Worm (Caenorhabditis elegans) whole organism, L3 larva: ENCODE results near the gene D1025.10.
A peak's percentile ranks its signal among the peaks of the same experiment; 100 is the strongest.

Experiments used
- R02D3.7 ChIP-seq: fragments of 150-350 bp; optimal IDR thresholded peaks from 2 replicates; lab custom pipeline; 2014; ENCODE audit warnings: missing biosample characterization, missing genetic modification characterization
- aly-2 ChIP-seq: fragments of 150-350 bp; optimal IDR thresholded peaks from 2 replicates; lab custom pipeline; 2014; ENCODE audit warnings: missing biosample characterization, missing genetic modification characterization
- ama-1 ChIP-seq: fragments of 150-350 bp; optimal IDR thresholded peaks from 2 replicates; lab custom pipeline; 2018
- ceh-16 ChIP-seq: sonication (generic microtip); optimal IDR thresholded peaks from 2 replicates; lab custom pipeline; 2017; ENCODE audit warnings: missing biosample characterization, missing genetic modification characterization
- ceh-28 ChIP-seq: fragments of 150-350 bp; optimal IDR thresholded peaks from 2 replicates; lab custom pipeline; 2014; ENCODE audit warnings: missing biosample characterization, missing genetic modification reagents, missing genetic modification characterization
- ceh-82 ChIP-seq: fragments of 150-350 bp; optimal IDR thresholded peaks from 2 replicates; lab custom pipeline; 2014; ENCODE audit warnings: missing biosample characterization, missing genetic modification characterization
- ceh-9 ChIP-seq: sonication (generic microtip); optimal IDR thresholded peaks from 2 replicates; lab custom pipeline; 2018; ENCODE audit warnings: missing biosample characterization, missing genetic modification characterization
- daf-12 ChIP-seq: fragments of 150-350 bp; optimal IDR thresholded peaks from 2 replicates; lab custom pipeline; 2014; ENCODE audit warnings: missing biosample characterization, missing genetic modification reagents, missing genetic modification characterization
- egl-27 ChIP-seq: sonication (generic microtip); optimal IDR thresholded peaks from 4 replicates; lab custom pipeline; 2017; ENCODE audit warnings: missing biosample characterization, missing genetic modification reagents, missing genetic modification characterization
- egl-5 ChIP-seq: fragments of 150-350 bp; optimal IDR thresholded peaks from 2 replicates; lab custom pipeline; 2017; ENCODE audit warnings: missing biosample characterization, missing genetic modification reagents, missing genetic modification characterization, inconsistent platforms
- elt-1 ChIP-seq: fragments of 150-350 bp; optimal IDR thresholded peaks from 2 replicates; lab custom pipeline; 2014; ENCODE audit warnings: missing biosample characterization, missing genetic modification characterization
- elt-2 ChIP-seq: sonication (generic microtip); optimal IDR thresholded peaks from 2 replicates; lab custom pipeline; 2016; ENCODE audit warnings: missing genetic modification reagents, mild to moderate bottlenecking, missing genetic modification characterization, missing compliant biosample characterization
- elt-3 ChIP-seq, 3 experiments: fragments of 150-350 bp in 1 of 3; sonication (generic microtip) in 2 of 3; optimal IDR thresholded peaks; 2 replicates in 2 of 3; 4 replicates in 1 of 3; lab custom pipeline; 2014 to 2017; ENCODE audit warnings: missing biosample characterization in 3 of 3, missing genetic modification characterization in 3 of 3
- fkh-10 ChIP-seq: sonication (generic microtip); optimal IDR thresholded peaks from 2 replicates; lab custom pipeline; 2017; ENCODE audit warnings: missing biosample characterization, missing genetic modification reagents, missing genetic modification characterization
- fos-1 ChIP-seq: fragments of 150-350 bp; optimal IDR thresholded peaks from 2 replicates; lab custom pipeline; 2014; ENCODE audit warnings: missing biosample characterization, missing genetic modification characterization
- jun-1 ChIP-seq: fragments of 150-350 bp; optimal IDR thresholded peaks from 2 replicates; lab custom pipeline; 2014; ENCODE audit warnings: missing biosample characterization, missing genetic modification reagents, missing genetic modification characterization
- lin-15B ChIP-seq: fragments of 150-350 bp; optimal IDR thresholded peaks from 2 replicates; lab custom pipeline; 2014; ENCODE audit warnings: missing biosample characterization, missing genetic modification characterization
- lin-39 ChIP-seq: fragments of 150-350 bp; optimal IDR thresholded peaks from 2 replicates; lab custom pipeline; 2018; ENCODE audit warnings: missing biosample characterization, missing genetic modification reagents, missing genetic modification characterization
- mdl-1 ChIP-seq: fragments of 150-350 bp; optimal IDR thresholded peaks from 2 replicates; lab custom pipeline; 2014; ENCODE audit warnings: missing biosample characterization, missing genetic modification characterization
- nfya-1 ChIP-seq: sonication (generic microtip); optimal IDR thresholded peaks from 2 replicates; lab custom pipeline; 2017; ENCODE audit warnings: missing genetic modification characterization, mild to moderate bottlenecking, missing compliant biosample characterization, antibody characterized with exemption, moderate library complexity; ENCODE audit not compliant: insufficient read depth
- nhr-11 ChIP-seq: fragments of 150-350 bp; optimal IDR thresholded peaks from 2 replicates; lab custom pipeline; 2014; ENCODE audit warnings: missing biosample characterization, missing genetic modification characterization
- nhr-23 ChIP-seq: fragments of 150-350 bp; optimal IDR thresholded peaks from 2 replicates; lab custom pipeline; 2014; ENCODE audit warnings: missing biosample characterization, missing genetic modification reagents, missing genetic modification characterization
- nhr-237 ChIP-seq: fragments of 150-350 bp; optimal IDR thresholded peaks from 2 replicates; lab custom pipeline; 2014; ENCODE audit warnings: missing biosample characterization, missing genetic modification characterization
- nhr-25 ChIP-seq: sonication (generic microtip); optimal IDR thresholded peaks from 2 replicates; lab custom pipeline; 2017; ENCODE audit warnings: missing biosample characterization, missing genetic modification characterization
- nhr-28 ChIP-seq: fragments of 150-350 bp; optimal IDR thresholded peaks from 2 replicates; lab custom pipeline; 2014; ENCODE audit warnings: missing biosample characterization, missing genetic modification characterization
- nhr-43 ChIP-seq: sonication (generic microtip); optimal IDR thresholded peaks from 2 replicates; lab custom pipeline; 2016; ENCODE audit warnings: mild to moderate bottlenecking, missing genetic modification characterization, missing compliant biosample characterization; ENCODE audit not compliant: poor library complexity, severe bottlenecking
- nhr-67 ChIP-seq: fragments of 150-350 bp; optimal IDR thresholded peaks from 2 replicates; lab custom pipeline; 2014; ENCODE audit warnings: missing biosample characterization, missing genetic modification characterization
- nhr-76 ChIP-seq: fragments of 150-350 bp; sonication (generic microtip); optimal IDR thresholded peaks from 5 replicates; lab custom pipeline; 2014; ENCODE audit warnings: missing biosample characterization, missing genetic modification characterization
- nhr-77 ChIP-seq: fragments of 150-350 bp; optimal IDR thresholded peaks from 2 replicates; lab custom pipeline; 2014; ENCODE audit warnings: missing biosample characterization, missing genetic modification characterization
- pha-4 ChIP-seq: fragments of 150-350 bp; optimal IDR thresholded peaks from 2 replicates; lab custom pipeline; 2014; ENCODE audit warnings: missing biosample characterization, missing genetic modification reagents, missing genetic modification characterization
- sea-2 ChIP-seq: fragments of 150-350 bp; sonication (generic microtip); optimal IDR thresholded peaks from 4 replicates; lab custom pipeline; 2014; ENCODE audit warnings: missing biosample characterization, missing genetic modification reagents, missing genetic modification characterization
- skn-1 ChIP-seq: fragments of 150-350 bp; optimal IDR thresholded peaks from 2 replicates; lab custom pipeline; 2014; ENCODE audit warnings: missing biosample characterization, missing genetic modification characterization
- snpc-4 ChIP-seq: fragments of 150-350 bp; optimal IDR thresholded peaks from 2 replicates; lab custom pipeline; 2014; ENCODE audit warnings: missing biosample characterization, missing genetic modification characterization
- tbx-2 ChIP-seq: sonication (generic microtip); optimal IDR thresholded peaks from 2 replicates; lab custom pipeline; 2016; ENCODE audit warnings: mild to moderate bottlenecking, missing genetic modification characterization, missing compliant biosample characterization
- unc-39 ChIP-seq: sonication (generic microtip); optimal IDR thresholded peaks from 4 replicates; lab custom pipeline; 2017; ENCODE audit warnings: missing biosample characterization, missing genetic modification characterization
- unc-62 ChIP-seq: fragments of 150-350 bp; sonication (generic microtip); optimal IDR thresholded peaks from 4 replicates; lab custom pipeline; 2014; ENCODE audit warnings: missing biosample characterization, missing genetic modification reagents, missing genetic modification characterization
- ztf-11 ChIP-seq: fragments of 150-350 bp; optimal IDR thresholded peaks from 2 replicates; lab custom pipeline; 2014; ENCODE audit warnings: missing biosample characterization, missing genetic modification characterization
- ztf-4 ChIP-seq: fragments of 150-350 bp; optimal IDR thresholded peaks from 2 replicates; lab custom pipeline; 2014; ENCODE audit warnings: missing biosample characterization, missing genetic modification characterization

D1025.10 gene

ce11 chrX:14508823-14509259 lies 7.8 kb upstream of the D1025.10 start:
- peak; percentile 59 for TF ChIP-seq nhr-11 (tag; lab: Kevin White, UChicago)
- TF ChIP-seq fos-1 (tag; lab: Kevin White, UChicago) = no peak
- TF ChIP-seq nhr-43 = peak; percentile 61
- no peak for TF ChIP-seq sea-2 (GFP tag; lab: Kevin White, UChicago)
- no peak for TF ChIP-seq nhr-67 (tag; lab: Kevin White, UChicago)
- peak; percentile 91 for TF ChIP-seq unc-62 (GFP tag; lab: Kevin White, UChicago)
- peak; percentile 13 for TF ChIP-seq elt-2
- peak; percentile 34 for TF ChIP-seq egl-5
- TF ChIP-seq nhr-76 (tag; lab: Kevin White, UChicago) = no peak
- TF ChIP-seq nhr-23 (tag; lab: Kevin White, UChicago) = peak; percentile 90
- peak; percentile 45 to 69 (median 60) for TF ChIP-seq elt-3 (tag; optimal IDR thresholded peaks at IDR 0.05; lab: Kevin White, UChicago)
- no peak for TF ChIP-seq daf-12
- TF ChIP-seq egl-27 (tag; lab: Kevin White, UChicago) = peak; percentile 15
- TF ChIP-seq lin-15B = peak; percentile 12
- no peak for TF ChIP-seq nhr-237
- TF ChIP-seq jun-1 (tag; lab: Kevin White, UChicago) = no peak
- TF ChIP-seq ceh-16 (tag; lab: Kevin White, UChicago) = no peak
- TF ChIP-seq ceh-28 (tag; lab: Kevin White, UChicago) = peak; percentile 62
- peak; percentile 58 for TF ChIP-seq lin-39 (tag; lab: Kevin White, UChicago)
- TF ChIP-seq aly-2 (tag; lab: Kevin White, UChicago) = no peak
- TF ChIP-seq ceh-82 = no peak
- TF ChIP-seq nhr-25 (tag; lab: Kevin White, UChicago) = peak; percentile 82
- peak; percentile 45 for TF ChIP-seq nfya-1 (tag; lab: Kevin White, UChicago)
- TF ChIP-seq elt-1 (tag; lab: Kevin White, UChicago) = peak; percentile 89

ce11 chrX:14510358-14510757 lies 6.3 kb upstream of the D1025.10 start:
- TF ChIP-seq ama-1 (no peak), lin-39 (tag; lab: Kevin White, UChicago) (no peak), nhr-43 (no peak), nhr-11 (tag; lab: Kevin White, UChicago) (no peak), ztf-4 (no peak), unc-39 (no peak), nhr-67 (tag; lab: Kevin White, UChicago) (no peak), fkh-10 (GFP tag; lab: Kevin White, UChicago) (no peak), egl-27 (tag; lab: Kevin White, UChicago) (no peak), sea-2 (GFP tag; lab: Kevin White, UChicago) (no peak), ceh-9 (tag; lab: Kevin White, UChicago) (no peak), ceh-82 (no peak), ceh-28 (tag; lab: Kevin White, UChicago) (no peak), snpc-4 (tag; lab: Kevin White, UChicago) (no peak)

ce11 chrX:14512817-14513216 lies 3.8 kb upstream of the D1025.10 start, which contains the start of gene fbxa-141:
TSS of gene fbxa-141 (minus strand) at chrX:14512917.
- no peak for TF ChIP-seq skn-1 (tag; lab: Kevin White, UChicago)
- no peak for TF ChIP-seq ceh-28 (tag; lab: Kevin White, UChicago)
- TF ChIP-seq egl-27 (tag; lab: Kevin White, UChicago) = no peak
- TF ChIP-seq nhr-77 (tag; lab: Kevin White, UChicago) = no peak
- no peak for TF ChIP-seq ceh-16 (tag; lab: Kevin White, UChicago)
- TF ChIP-seq nhr-25 (tag; lab: Kevin White, UChicago) = no peak
- TF ChIP-seq elt-3 (tag; optimal IDR thresholded peaks at IDR 0.05; lab: Kevin White, UChicago) = no peak
- no peak for TF ChIP-seq tbx-2 (tag; lab: Kevin White, UChicago)
- TF ChIP-seq mdl-1 = no peak
- TF ChIP-seq nhr-67 (tag; lab: Kevin White, UChicago) = no peak
- TF ChIP-seq ztf-11 (tag; lab: Kevin White, UChicago) = no peak
- TF ChIP-seq fkh-10 (GFP tag; lab: Kevin White, UChicago) = no peak
- no peak for TF ChIP-seq R02D3.7

ce11 chrX:14513462-14513861 lies 3.2 kb upstream of the D1025.10 start:
- TF ChIP-seq pha-4 (tag; lab: Kevin White, UChicago) (peak; percentile 12), nhr-23 (tag; lab: Kevin White, UChicago) (no peak), lin-39 (tag; lab: Kevin White, UChicago) (peak; percentile 37), nhr-67 (tag; lab: Kevin White, UChicago) (no peak), egl-5 (peak; percentile 60), ztf-4 (no peak), nfya-1 (tag; lab: Kevin White, UChicago) (peak; percentile 4), nhr-28 (tag; lab: Kevin White, UChicago) (no peak), nhr-25 (tag; lab: Kevin White, UChicago) (no peak)
